Worm (Caenorhabditis elegans): Measurements from ENCODE around the gene glb-9.

ce11 chrII:7505005-7505404 is 14.1 kb downstream of the glb-9 start, which contains the start of gene C28F5.1:
- TF ChIP-seq sem-4 (tag; optimal IDR thresholded peaks at IDR 0.05): no peak
- TF ChIP-seq ceh-16 (tag; optimal IDR thresholded peaks at IDR 0.05): no peak
- TF ChIP-seq snpc-4 (tag; optimal IDR thresholded peaks at IDR 0.05): no peak
- no peak for TF ChIP-seq ama-1 (optimal IDR thresholded peaks at IDR 0.05)
- TF ChIP-seq lsy-2 (tag; optimal IDR thresholded peaks at IDR 0.05): no peak
